Worm (Caenorhabditis elegans) whole organism, midembryonic: ENCODE data around the gene fbxa-220.

Experiments
- T22C8.4 ChIP-seq: fragments of 200-800 bp; sonication (Bioruptor generic); IDR thresholded peaks from 2 replicates; pipeline ENCODE4 v1.3.6; 2022; ENCODE audit warnings: missing genetic modification characterization, missing compliant biosample characterization
- cog-1 ChIP-seq: sonication (generic microtip); optimal IDR thresholded peaks from 2 replicates; lab custom pipeline; 2016; ENCODE audit warnings: missing genetic modification characterization, missing compliant biosample characterization
- flt-1 ChIP-seq: fragments of 200-800 bp; sonication (Bioruptor generic); IDR thresholded peaks from 2 replicates; pipeline ENCODE4 v1.3.6; 2022; ENCODE audit warnings: missing genetic modification characterization, missing compliant biosample characterization
- klf-2 ChIP-seq: fragments of 200-800 bp; sonication (Bioruptor generic); conservative IDR thresholded peaks from 2 replicates; pipeline ENCODE4 v1.3.6; 2022; ENCODE audit warnings: missing genetic modification reagents, missing genetic modification characterization, missing compliant biosample characterization
- med-1 ChIP-seq: sonication (generic microtip); optimal IDR thresholded peaks from 2 replicates; lab custom pipeline; 2017; ENCODE audit warnings: missing genetic modification characterization, mild to moderate bottlenecking, missing compliant biosample characterization, antibody characterized with exemption, missing genetic modification reagents; ENCODE audit not compliant: insufficient read depth
- ref-1 ChIP-seq: fragments of 200-800 bp; sonication (Bioruptor generic); conservative IDR thresholded peaks from 2 replicates; pipeline ENCODE4 v1.3.6; 2022; ENCODE audit warnings: missing genetic modification reagents, missing genetic modification characterization, missing compliant biosample characterization
- tab-1 ChIP-seq: fragments of 200-800 bp; sonication (Bioruptor generic); IDR thresholded peaks from 2 replicates; pipeline ENCODE4 v1.3.6; 2022; ENCODE audit warnings: missing genetic modification characterization, missing compliant biosample characterization
- ztf-23 ChIP-seq: fragments of 200-800 bp; sonication (Bioruptor generic); IDR thresholded peaks from 2 replicates; pipeline ENCODE4 v1.3.6; 2022; ENCODE audit warnings: missing genetic modification reagents, missing genetic modification characterization, missing compliant biosample characterization
- ztf-29 ChIP-seq: fragments of 200-800 bp; sonication (Bioruptor generic); IDR thresholded peaks from 2 replicates; pipeline ENCODE4 v1.3.6; 2022; ENCODE audit warnings: missing genetic modification reagents, missing genetic modification characterization, missing compliant biosample characterization

fbxa-220 gene

DNA sequence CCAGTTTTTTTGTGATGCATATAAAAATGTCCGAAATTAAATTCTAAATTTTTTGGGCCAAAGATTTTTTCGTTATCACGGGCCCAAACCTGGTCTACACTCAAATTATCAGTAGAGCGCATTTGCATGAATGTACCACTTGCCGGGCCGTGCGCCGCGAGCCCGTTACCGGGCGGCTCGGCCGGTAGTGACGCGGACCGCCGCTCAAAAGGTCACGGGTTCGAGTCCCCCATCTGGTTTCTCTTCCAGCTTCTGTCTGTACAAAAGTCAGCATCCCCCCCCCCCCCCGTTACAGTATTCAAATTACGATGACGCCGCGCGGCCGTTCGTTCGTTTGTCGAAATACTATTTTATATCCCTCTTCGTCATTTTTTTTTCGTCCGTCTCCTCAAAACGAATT lies 6.7 kb downstream of the fbxa-220 start:
- TF ChIP-seq tab-1 (GFP tag; lab: Robert Waterston, UW) (no peak), ztf-23 (no peak), klf-2 (GFP tag; lab: Robert Waterston, UW) (0 out of 2 replicates have a peak, but pooled peaks have one; percentile 35), T22C8.4 (no peak)

DNA sequence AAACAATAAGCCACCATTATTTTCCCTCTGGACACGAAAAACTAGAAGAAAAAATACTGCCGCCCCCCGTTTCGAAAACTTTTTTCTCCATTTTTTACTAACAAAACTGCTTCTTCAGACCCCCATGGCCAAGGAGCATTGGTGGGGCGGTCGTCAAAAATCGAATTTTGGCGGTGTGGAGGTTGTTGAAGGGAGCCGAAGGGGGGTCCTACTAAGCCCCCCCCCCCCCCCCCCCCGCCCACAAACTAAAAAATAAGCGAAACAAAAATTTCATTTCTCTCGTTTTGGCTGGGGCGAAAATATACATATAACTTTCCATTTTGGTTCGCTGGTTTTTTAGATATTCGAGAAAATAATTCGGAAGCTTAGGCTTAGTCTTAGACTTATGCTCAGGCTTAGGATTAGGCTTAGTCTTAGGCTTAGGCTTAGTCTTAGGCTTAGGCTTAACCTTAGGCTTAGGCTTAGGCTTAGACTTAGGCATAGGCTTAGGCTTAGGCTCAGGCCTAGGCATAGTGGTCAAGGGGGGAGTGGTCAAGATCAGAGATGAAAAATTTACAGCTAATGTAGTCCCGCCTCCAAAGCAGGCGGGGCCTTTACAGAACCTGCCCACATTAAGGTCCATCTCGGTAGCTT lies 9.2 kb downstream of the fbxa-220 start:
- TF ChIP-seq med-1 (GFP tag; lab: Kevin White, UChicago) (no peak), flt-1 (GFP tag; lab: Robert Waterston, UW) (no peak), T22C8.4 (no peak), ztf-29 (GFP tag; lab: Robert Waterston, UW) (no peak), tab-1 (GFP tag; lab: Robert Waterston, UW) (no peak), ref-1 (GFP tag; lab: Robert Waterston, UW) (no peak), ztf-23 (no peak), cog-1 (no peak), klf-2 (GFP tag; lab: Robert Waterston, UW) (no peak)

DNA sequence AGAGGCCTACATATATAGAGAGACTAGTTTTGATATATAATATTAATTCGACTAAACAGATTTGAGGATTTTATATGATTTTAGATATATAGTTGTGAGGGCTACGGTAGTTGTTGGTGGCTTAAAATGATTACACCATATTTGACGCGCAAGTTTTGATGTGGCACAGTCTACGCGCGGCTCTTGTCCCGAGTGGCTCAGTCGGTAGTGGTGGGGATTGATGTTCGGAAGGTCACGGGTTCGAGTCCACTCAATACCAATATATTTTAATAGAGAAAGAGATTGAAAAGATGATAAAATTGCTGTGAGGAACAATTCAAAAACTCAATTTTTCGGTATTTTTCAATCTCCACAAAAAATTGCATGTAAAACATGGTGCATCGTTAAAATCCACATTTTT lies 11.1 kb downstream of the fbxa-220 start:
- no peak for TF ChIP-seq med-1 (GFP tag; lab: Kevin White, UChicago)
- no peak for TF ChIP-seq T22C8.4
- 0 out of 2 replicates have a peak, but pooled peaks have one; percentile 8 for TF ChIP-seq flt-1 (GFP tag; lab: Robert Waterston, UW)
- no peak for TF ChIP-seq klf-2 (GFP tag; lab: Robert Waterston, UW)

- TF ChIP-seq cog-1, result no peak
- 0 out of 2 replicates have a peak, but pooled peaks have one; percentile 44 for TF ChIP-seq flt-1 (GFP tag; lab: Robert Waterston, UW)
- no peak for TF ChIP-seq ztf-23
- no peak for TF ChIP-seq tab-1 (GFP tag; lab: Robert Waterston, UW)
Measured at ce11 chrIII:11471336-11471735, 12.7 kb downstream of the fbxa-220 start.

ce11 chrIII:11470311-11470858 lies 13.6 kb downstream of the fbxa-220 start, which contains the start of gene bed-2:
Gene bed-2, minus strand, starts transcription at chrIII:11470808.
- TF ChIP-seq flt-1 (GFP tag; lab: Robert Waterston, UW), result no peak
- no peak for TF ChIP-seq med-1 (GFP tag; lab: Kevin White, UChicago)
- no peak for TF ChIP-seq ref-1 (GFP tag; lab: Robert Waterston, UW)
- no peak for TF ChIP-seq T22C8.4
- no peak for TF ChIP-seq tab-1 (GFP tag; lab: Robert Waterston, UW)
- TF ChIP-seq cog-1, result no peak
- no peak for TF ChIP-seq klf-2 (GFP tag; lab: Robert Waterston, UW)
- TF ChIP-seq ztf-23, result no peak
- TF ChIP-seq ztf-29 (GFP tag; lab: Robert Waterston, UW), result no peak

ce11 chrIII:11467631-11468481 lies 16.1 kb downstream of the fbxa-220 start:
- TF ChIP-seq ztf-23, result peak; percentile 54; the same call in 1 of the 2 replicates
- peak; percentile 10 for TF ChIP-seq med-1 (GFP tag; lab: Kevin White, UChicago)
- no peak for TF ChIP-seq ztf-29 (GFP tag; lab: Robert Waterston, UW)
- peak; percentile 25; the same call in 1 of the 2 replicates for TF ChIP-seq flt-1 (GFP tag; lab: Robert Waterston, UW)

- TF ChIP-seq tab-1 (GFP tag; lab: Robert Waterston, UW) (no peak), ztf-29 (GFP tag; lab: Robert Waterston, UW) (no peak), cog-1 (no peak), ztf-23 (0 out of 2 replicates have a peak, but pooled peaks have one; percentile 7), klf-2 (GFP tag; lab: Robert Waterston, UW) (no peak), flt-1 (GFP tag; lab: Robert Waterston, UW) (no peak), ref-1 (GFP tag; lab: Robert Waterston, UW) (no peak), med-1 (GFP tag; lab: Kevin White, UChicago) (no peak), T22C8.4 (peak; percentile 77)
Measured at ce11 chrIII:11466420-11467188, 17.4 kb downstream of the fbxa-220 start.

DNA sequence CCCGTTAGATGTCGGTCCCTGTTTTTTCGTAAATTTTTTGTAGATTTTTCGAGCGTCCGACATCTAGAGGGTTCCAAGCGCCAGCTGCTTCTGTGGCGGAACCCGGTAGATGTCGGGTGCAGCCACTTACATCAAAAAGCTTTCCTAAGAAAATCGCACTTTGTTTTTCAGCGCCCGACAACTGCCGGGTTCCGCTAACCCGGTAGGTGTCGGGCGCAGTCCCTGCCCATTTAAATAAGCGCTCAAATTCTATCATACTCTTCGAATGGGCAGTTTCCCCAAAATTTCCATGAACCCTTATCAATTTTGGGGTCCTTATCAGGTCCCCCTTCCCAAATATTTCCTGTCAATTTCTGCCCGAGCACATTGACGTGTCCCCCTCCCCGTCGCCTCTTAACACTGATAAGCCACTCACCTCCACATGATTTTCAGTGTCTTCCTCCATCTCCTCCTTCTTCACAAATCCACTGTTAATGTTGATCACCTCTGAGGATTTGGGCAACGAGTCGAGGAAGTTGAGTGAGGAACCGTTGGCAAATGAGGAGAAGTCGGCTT lies 18.5 kb downstream of the fbxa-220 start:
- no peak for TF ChIP-seq klf-2 (GFP tag; lab: Robert Waterston, UW)
- TF ChIP-seq ref-1 (GFP tag; lab: Robert Waterston, UW), result no peak
- TF ChIP-seq flt-1 (GFP tag; lab: Robert Waterston, UW), result no peak
- TF ChIP-seq ztf-29 (GFP tag; lab: Robert Waterston, UW), result no peak
- no peak for TF ChIP-seq med-1 (GFP tag; lab: Kevin White, UChicago)
- no peak for TF ChIP-seq cog-1
- no peak for TF ChIP-seq T22C8.4
- TF ChIP-seq ztf-23, result no peak
- TF ChIP-seq tab-1 (GFP tag; lab: Robert Waterston, UW), result no peak

DNA sequence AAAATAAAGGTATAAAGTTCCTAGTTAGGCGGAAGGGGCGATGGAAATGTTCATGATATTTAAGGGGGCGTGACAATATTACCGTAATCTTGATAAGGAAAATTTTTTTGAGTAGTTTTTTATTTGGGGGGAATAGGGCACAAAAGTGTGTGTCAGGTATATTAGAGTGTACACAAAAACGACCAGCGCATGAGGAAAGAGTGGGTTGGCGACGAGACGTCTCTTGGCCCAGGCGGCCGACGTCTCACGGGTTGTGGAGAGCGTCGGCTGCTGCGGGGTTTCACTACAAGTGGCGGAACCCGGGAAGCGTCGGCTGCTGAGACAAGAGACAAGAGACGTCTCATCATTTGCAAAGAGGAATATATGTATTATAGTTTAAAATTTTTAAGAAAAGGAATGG lies 20.3 kb downstream of the fbxa-220 start:
- TF ChIP-seq ref-1 (GFP tag; lab: Robert Waterston, UW), result no peak
- TF ChIP-seq tab-1 (GFP tag; lab: Robert Waterston, UW), result no peak
- TF ChIP-seq klf-2 (GFP tag; lab: Robert Waterston, UW), result 0 out of 2 replicates have a peak, but pooled peaks have one; percentile 10
- no peak for TF ChIP-seq T22C8.4
- TF ChIP-seq med-1 (GFP tag; lab: Kevin White, UChicago), result no peak
- TF ChIP-seq ztf-29 (GFP tag; lab: Robert Waterston, UW), result no peak
- peak; percentile 44; the same call in 1 of the 2 replicates for TF ChIP-seq flt-1 (GFP tag; lab: Robert Waterston, UW)
- TF ChIP-seq ztf-23, result 0 out of 2 replicates have a peak, but pooled peaks have one; percentile 20
- no peak for TF ChIP-seq cog-1
